Worm (Caenorhabditis elegans): Measurements from ENCODE around the gene C37C3.17.

The C37C3.17 gene

DNA sequence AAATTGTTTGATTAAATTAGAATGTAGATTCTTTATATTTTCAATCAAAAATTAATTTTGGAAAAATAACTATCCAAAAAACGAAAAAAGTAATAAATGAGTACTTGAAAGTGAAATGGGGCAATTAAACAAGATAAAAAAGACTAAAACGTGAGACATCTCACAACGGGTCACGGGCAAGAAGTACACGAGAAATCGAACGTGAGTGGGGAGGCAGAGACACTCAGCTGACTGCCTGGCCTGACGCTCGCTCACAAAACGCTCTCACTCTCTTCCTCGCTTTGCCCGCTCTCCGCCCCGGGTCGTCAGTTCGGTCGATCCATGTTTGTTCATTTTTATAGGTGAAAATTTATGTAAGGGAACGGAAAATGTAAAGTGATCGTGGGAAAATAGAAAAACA lies 13.4 kb downstream of the C37C3.17 start (continued):
- TF ChIP-seq ztf-11 (tag; optimal IDR thresholded peaks at IDR 0.05), result no peak
- no peak for TF ChIP-seq tra-1 (GFP tag; IDR thresholded peaks at IDR 0.05)
- TF ChIP-seq zfp-3 (GFP tag; conservative IDR thresholded peaks at IDR 0.05), result no peak
- no peak for TF ChIP-seq zfp-2 (tag; optimal IDR thresholded peaks at IDR 0.05)
- TF ChIP-seq unc-62 (GFP tag; optimal IDR thresholded peaks at IDR 0.05 in 1 of 2), result no peak
- TF ChIP-seq unc-62 (tag; optimal IDR thresholded peaks at IDR 0.05), result no peak
- TF ChIP-seq Y75B8A.6 (GFP tag; IDR thresholded peaks at IDR 0.05), result no peak
- no peak for TF ChIP-seq ZK337.2 (GFP tag; IDR thresholded peaks at IDR 0.05)
- no peak for TF ChIP-seq egl-27 (tag; optimal IDR thresholded peaks at IDR 0.05)
- TF ChIP-seq ctbp-1 (GFP tag; IDR thresholded peaks at IDR 0.05), result no peak
- no peak for TF ChIP-seq nhr-10 (tag; optimal IDR thresholded peaks at IDR 0.05)
- no peak for TF ChIP-seq lin-13 (GFP tag; optimal IDR thresholded peaks at IDR 0.05)
- no peak for TF ChIP-seq lin-39 (tag; optimal IDR thresholded peaks at IDR 0.05)
- no peak for TF ChIP-seq dpl-1 (GFP tag; optimal IDR thresholded peaks at IDR 0.05)
- no peak for TF ChIP-seq arid-1 (GFP tag; conservative IDR thresholded peaks at IDR 0.05)
- peak; percentile 97 for TF ChIP-seq hlh-30 (tag; optimal IDR thresholded peaks at IDR 0.05; ENCODE audit: insufficient read depth)
- no peak for TF ChIP-seq saeg-2 (GFP tag; IDR thresholded peaks at IDR 0.05)
- no peak for TF ChIP-seq ceh-28 (tag; optimal IDR thresholded peaks at IDR 0.05)
- no peak for TF ChIP-seq ces-1 (GFP tag; optimal IDR thresholded peaks at IDR 0.05)
- no peak for TF ChIP-seq ceh-82 (tag; optimal IDR thresholded peaks at IDR 0.05)
- TF ChIP-seq mes-2 (tag; optimal IDR thresholded peaks at IDR 0.05; ENCODE audit: poor library complexity, severe bottlenecking), result peak; percentile 42
- peak; percentile 42 for TF ChIP-seq dmd-6 (GFP tag; IDR thresholded peaks at IDR 0.05)
- TF ChIP-seq snpc-1.2 (GFP tag; IDR thresholded peaks at IDR 0.05), result no peak
- TF ChIP-seq mxl-2 (GFP tag; conservative IDR thresholded peaks at IDR 0.05), result no peak
- TF ChIP-seq nhr-41 (GFP tag; IDR thresholded peaks at IDR 0.05), result no peak
- no peak for TF ChIP-seq pqm-1 (tag; optimal IDR thresholded peaks at IDR 0.05)
- no peak for TF ChIP-seq F44E2.7 (GFP tag; IDR thresholded peaks at IDR 0.05)
- TF ChIP-seq nhr-11 (tag; optimal IDR thresholded peaks at IDR 0.05), result no peak
- TF ChIP-seq T26A8.4 (GFP tag; IDR thresholded peaks at IDR 0.05), result no peak
- peak; percentile 69 for TF ChIP-seq set-16 (GFP tag; IDR thresholded peaks at IDR 0.05)
- TF ChIP-seq duxl-1 (tag; optimal IDR thresholded peaks at IDR 0.05; ENCODE audit: poor library complexity), result no peak
- no peak for TF ChIP-seq jun-1 (tag; optimal IDR thresholded peaks at IDR 0.05)
- TF ChIP-seq gei-8 (GFP tag; optimal IDR thresholded peaks at IDR 0.05), result no peak
- TF ChIP-seq madf-9 (GFP tag; conservative IDR thresholded peaks at IDR 0.05), result 0 out of 2 replicates have a peak, but pooled peaks have one; percentile 25
- no peak for TF ChIP-seq nhr-111 (GFP tag; optimal IDR thresholded peaks at IDR 0.05)
- TF ChIP-seq lsy-2 (tag; optimal IDR thresholded peaks at IDR 0.05), result peak in 1 of 2 experiments; percentile 16
- no peak for TF ChIP-seq dmd-8 (GFP tag; IDR thresholded peaks at IDR 0.05)
- peak; percentile 42; the same call in 1 of the 2 replicates for TF ChIP-seq ceh-20 (GFP tag; IDR thresholded peaks at IDR 0.05)
- TF ChIP-seq daf-8 (GFP tag; IDR thresholded peaks at IDR 0.05), result no peak
- TF ChIP-seq attf-4 (tag; optimal IDR thresholded peaks at IDR 0.05), result no peak
- TF ChIP-seq pha-4 (GFP tag; IDR thresholded peaks at IDR 0.05), result no peak
- no peak for TF ChIP-seq pha-4 (tag; optimal IDR thresholded peaks at IDR 0.05)
- no peak for TF ChIP-seq ceh-44 (GFP tag; IDR thresholded peaks at IDR 0.05)
- TF ChIP-seq ztf-7 (tag; optimal IDR thresholded peaks at IDR 0.05), result peak; percentile 30
- no peak for TF ChIP-seq dmd-9 (GFP tag; IDR thresholded peaks at IDR 0.05)
- TF ChIP-seq mdt-29 (GFP tag; IDR thresholded peaks at IDR 0.05), result no peak
- TF ChIP-seq nhr-77 (tag; optimal IDR thresholded peaks at IDR 0.05), result peak; percentile 29
- TF ChIP-seq ZK546.5 (tag; optimal IDR thresholded peaks at IDR 0.05), result no peak
- TF ChIP-seq nhr-102 (tag; optimal IDR thresholded peaks at IDR 0.05), result no peak
- no peak for TF ChIP-seq lin-15B (tag; optimal IDR thresholded peaks at IDR 0.05)
- TF ChIP-seq unc-39 (tag; optimal IDR thresholded peaks at IDR 0.05), result no peak
- TF ChIP-seq nhr-76 (tag; optimal IDR thresholded peaks at IDR 0.05), result no peak
- peak; percentile 86 for TF ChIP-seq hlh-11 (tag; optimal IDR thresholded peaks at IDR 0.05)
